Worm (Caenorhabditis elegans) whole organism, L4 larva: ENCODE measurements around the gene rbm-34.

Experiments
- Y75B8A.6 ChIP-seq: fragments of 200-800 bp; sonication (Bioruptor generic); IDR thresholded peaks from 2 replicates; pipeline ENCODE4 v1.3.6; 2022; ENCODE audit warnings: missing genetic modification reagents, missing genetic modification characterization, missing compliant biosample characterization
- ZK337.2 ChIP-seq: fragments of 200-800 bp; sonication (Bioruptor generic); IDR thresholded peaks from 2 replicates; pipeline ENCODE4 v1.3.6; 2022; ENCODE audit warnings: missing genetic modification reagents, missing genetic modification characterization, missing compliant biosample characterization
- ama-1 ChIP-seq: fragments of 150-350 bp; optimal IDR thresholded peaks from 2 replicates; lab custom pipeline; 2014; ENCODE audit warnings: inconsistent platforms, mixed read lengths
- ceh-20 ChIP-seq: fragments of 200-800 bp; sonication (Bioruptor generic); IDR thresholded peaks from 2 replicates; pipeline ENCODE4 v1.3.6; 2022; ENCODE audit warnings: missing genetic modification reagents, missing genetic modification characterization, missing compliant biosample characterization
- ceh-28 ChIP-seq: fragments of 150-350 bp; optimal IDR thresholded peaks from 2 replicates; lab custom pipeline; 2014; ENCODE audit warnings: missing biosample characterization, missing genetic modification reagents, missing genetic modification characterization
- ceh-44 ChIP-seq: fragments of 200-800 bp; sonication (Bioruptor generic); IDR thresholded peaks from 2 replicates; pipeline ENCODE4 v1.3.6; 2022; ENCODE audit warnings: missing genetic modification reagents, missing genetic modification characterization, missing compliant biosample characterization
- daf-12 ChIP-seq: fragments of 150-350 bp; optimal IDR thresholded peaks from 2 replicates; lab custom pipeline; 2014; ENCODE audit warnings: missing biosample characterization, missing genetic modification reagents, missing genetic modification characterization
- daf-16 ChIP-seq, 3 experiments: sonication (generic microtip); optimal IDR thresholded peaks; 2 replicates each; lab custom pipeline; 2016 to 2017; ENCODE audit warnings: missing genetic modification characterization in 3 of 3, missing genetic modification reagents in 3 of 3, mild to moderate bottlenecking in 2 of 3, missing compliant biosample characterization in 2 of 3, missing biosample characterization in 1 of 3, moderate library complexity in 1 of 3
- daf-19 ChIP-seq: fragments of 200-800 bp; sonication (Bioruptor generic); conservative IDR thresholded peaks from 2 replicates; pipeline ENCODE4 v1.3.6; 2022; ENCODE audit warnings: missing genetic modification characterization, missing compliant biosample characterization
- dpl-1 ChIP-seq: fragments of 150-350 bp; optimal IDR thresholded peaks from 2 replicates; lab custom pipeline; 2014; ENCODE audit warnings: missing biosample characterization, missing genetic modification reagents, missing genetic modification characterization
- duxl-1 ChIP-seq: sonication (generic microtip); optimal IDR thresholded peaks from 2 replicates; lab custom pipeline; 2016; ENCODE audit warnings: mild to moderate bottlenecking, missing genetic modification characterization, moderate library complexity, missing compliant biosample characterization; ENCODE audit not compliant: poor library complexity
- hif-1 ChIP-seq, 2 experiments: sonication (generic microtip); optimal IDR thresholded peaks; 2 replicates each; lab custom pipeline; 2016 to 2017; ENCODE audit warnings: missing compliant biosample characterization in 2 of 2, missing genetic modification characterization in 2 of 2, missing genetic modification reagents in 2 of 2, missing genotype in 2 of 2, mild to moderate bottlenecking in 1 of 2
- hlh-30 ChIP-seq: sonication (generic microtip); optimal IDR thresholded peaks from 2 replicates; lab custom pipeline; 2017; ENCODE audit warnings: antibody characterized with exemption, mild to moderate bottlenecking, missing genetic modification characterization, missing compliant biosample characterization; ENCODE audit not compliant: insufficient read depth
- jun-1 ChIP-seq: fragments of 150-350 bp; optimal IDR thresholded peaks from 2 replicates; lab custom pipeline; 2014; ENCODE audit warnings: missing biosample characterization, missing genetic modification reagents, missing genetic modification characterization
- lin-1 ChIP-seq: fragments of 200-800 bp; sonication (Bioruptor generic); IDR thresholded peaks from 2 replicates; pipeline ENCODE4 v1.3.6; 2022; ENCODE audit warnings: missing genetic modification reagents, missing genetic modification characterization, missing compliant biosample characterization
- lin-13 ChIP-seq: fragments of 150-350 bp; optimal IDR thresholded peaks from 2 replicates; lab custom pipeline; 2014; ENCODE audit warnings: missing biosample characterization, missing genetic modification reagents, missing genetic modification characterization
- lin-38 ChIP-seq: fragments of 200-800 bp; sonication (Bioruptor generic); IDR thresholded peaks from 2 replicates; pipeline ENCODE4 v1.3.6; 2022; ENCODE audit warnings: missing genetic modification reagents, missing genetic modification characterization, missing compliant biosample characterization
- mes-2 ChIP-seq: sonication (generic microtip); optimal IDR thresholded peaks from 2 replicates; lab custom pipeline; 2016; ENCODE audit warnings: missing genotype, mild to moderate bottlenecking, missing genetic modification characterization, missing compliant biosample characterization; ENCODE audit not compliant: poor library complexity, severe bottlenecking
- mxl-2 ChIP-seq: fragments of 200-800 bp; sonication (Bioruptor generic); conservative IDR thresholded peaks from 2 replicates; pipeline ENCODE4 v1.3.6; 2022; ENCODE audit warnings: missing genetic modification reagents, missing genetic modification characterization, missing compliant biosample characterization
- nhr-102 ChIP-seq: sonication (generic microtip); optimal IDR thresholded peaks from 2 replicates; lab custom pipeline; 2016; ENCODE audit warnings: mild to moderate bottlenecking, missing genetic modification characterization, moderate library complexity, missing compliant biosample characterization
- nhr-11 ChIP-seq: fragments of 150-350 bp; optimal IDR thresholded peaks from 2 replicates; lab custom pipeline; 2014; ENCODE audit warnings: missing biosample characterization, missing genetic modification characterization
- nhr-237 ChIP-seq: sonication (generic microtip); optimal IDR thresholded peaks from 2 replicates; lab custom pipeline; 2017; ENCODE audit warnings: missing biosample characterization, missing genetic modification characterization
- nhr-48 ChIP-seq: sonication (generic microtip); optimal IDR thresholded peaks from 2 replicates; lab custom pipeline; 2016; ENCODE audit warnings: mild to moderate bottlenecking, missing genetic modification characterization, missing compliant biosample characterization
- php-3 ChIP-seq: fragments of 200-800 bp; sonication (Bioruptor generic); IDR thresholded peaks from 2 replicates; pipeline ENCODE4 v1.3.6; 2022; ENCODE audit warnings: missing genetic modification reagents, missing genetic modification characterization, missing compliant biosample characterization
- rbr-2 ChIP-seq: sonication (generic microtip); optimal IDR thresholded peaks from 2 replicates; lab custom pipeline; 2016; ENCODE audit warnings: missing genotype, missing genetic modification characterization, missing compliant biosample characterization
- skn-1 ChIP-seq: fragments of 150-350 bp; optimal IDR thresholded peaks from 2 replicates; lab custom pipeline; 2014; ENCODE audit warnings: missing biosample characterization, missing genetic modification characterization
- spr-1 ChIP-seq: sonication (generic microtip); optimal IDR thresholded peaks from 2 replicates; lab custom pipeline; 2016; ENCODE audit warnings: mild to moderate bottlenecking, missing genetic modification characterization, missing compliant biosample characterization
- spr-3 ChIP-seq: fragments of 200-800 bp; sonication (Bioruptor generic); optimal IDR thresholded peaks from 2 replicates; lab custom pipeline; 2018; ENCODE audit warnings: mild to moderate bottlenecking, missing genetic modification characterization, missing compliant biosample characterization
- unc-39 ChIP-seq: sonication (generic microtip); optimal IDR thresholded peaks from 2 replicates; lab custom pipeline; 2017; ENCODE audit warnings: missing biosample characterization, missing genetic modification characterization
- unc-62 ChIP-seq, 3 experiments: fragments of 150-350 bp in 1 of 3; sonication (generic microtip); optimal IDR thresholded peaks in 2 of 3; peaks in 1 of 3; 1 replicate in 1 of 3; 2 replicates in 2 of 3; lab custom pipeline; 2014 to 2017; ENCODE audit warnings: missing biosample characterization in 3 of 3, missing genetic modification characterization in 3 of 3, missing genetic modification reagents in 3 of 3, missing genotype in 1 of 3
- vab-7 ChIP-seq: fragments of 200-800 bp; sonication (Bioruptor generic); IDR thresholded peaks from 2 replicates; pipeline ENCODE4 v1.3.6; 2022; ENCODE audit warnings: missing genetic modification reagents, missing genetic modification characterization, missing compliant biosample characterization
- zag-1 ChIP-seq: fragments of 150-350 bp; optimal IDR thresholded peaks from 2 replicates; lab custom pipeline; 2014; ENCODE audit warnings: missing biosample characterization, missing genetic modification characterization
- zip-2 ChIP-seq: fragments of 150-350 bp; optimal IDR thresholded peaks from 2 replicates; lab custom pipeline; 2014; ENCODE audit warnings: missing biosample characterization, missing genetic modification characterization

The rbm-34 gene

ce11 chrIV:12093819-12094218 lies 8.6 kb downstream of the rbm-34 start, which contains the start of gene F11A10.5:
TSS of gene F11A10.5 (plus strand) at chrIV:12094119.
- TF ChIP-seq spr-1 (tag; lab: Kevin White, UChicago) (no peak), mes-2 (tag; lab: Kevin White, UChicago) (peak; percentile 28), ceh-20 (GFP tag; lab: Robert Waterston, UW) (no peak), unc-62 (GFP tag; optimal IDR thresholded peaks at IDR 0.05 in 1 of 2; lab: Kevin White, UChicago) (peak in 1 of 2 experiments; percentile 48), unc-62 (tag; optimal IDR thresholded peaks at IDR 0.05; lab: Kevin White, UChicago) (no peak), hif-1 (tag; optimal IDR thresholded peaks at IDR 0.05; lab: Kevin White, UChicago) (peak in 1 of 2 experiments; percentile 32), lin-13 (GFP tag; lab: Kevin White, UChicago) (no peak), daf-16 (GFP tag; optimal IDR thresholded peaks at IDR 0.05; lab: Kevin White, UChicago) (no peak), daf-16 (tag; optimal IDR thresholded peaks at IDR 0.05; lab: Kevin White, UChicago) (peak; percentile 24), Y75B8A.6 (no peak), ceh-28 (tag; lab: Kevin White, UChicago) (peak; percentile 3)
- TF ChIP-seq, all 104 proteins: peak for 5

ce11 chrIV:12096479-12096878 lies 11.3 kb downstream of the rbm-34 start, which contains the start of gene mon-2:
TSS of gene mon-2 (plus strand) at chrIV:12096779.
- TF ChIP-seq lin-38 (GFP tag; lab: Robert Waterston, UW) (no peak), nhr-48 (tag; lab: Kevin White, UChicago) (no peak), nhr-102 (tag; lab: Kevin White, UChicago) (no peak), php-3 (GFP tag; lab: Robert Waterston, UW) (no peak), ceh-44 (GFP tag; lab: Robert Waterston, UW) (no peak), ZK337.2 (no peak), spr-1 (tag; lab: Kevin White, UChicago) (no peak), vab-7 (GFP tag; lab: Robert Waterston, UW) (no peak), hlh-30 (tag; lab: Kevin White, UChicago) (no peak), dpl-1 (GFP tag; lab: Kevin White, UChicago) (no peak), unc-62 (GFP tag; optimal IDR thresholded peaks at IDR 0.05 in 1 of 2; lab: Kevin White, UChicago) (no peak), unc-62 (tag; optimal IDR thresholded peaks at IDR 0.05; lab: Kevin White, UChicago) (no peak), unc-39 (tag; lab: Kevin White, UChicago) (no peak), duxl-1 (tag; lab: Kevin White, UChicago) (no peak), daf-16 (GFP tag; optimal IDR thresholded peaks at IDR 0.05; lab: Kevin White, UChicago) (no peak), daf-16 (tag; optimal IDR thresholded peaks at IDR 0.05; lab: Kevin White, UChicago) (no peak), daf-19 (GFP tag; lab: Robert Waterston, UW) (no peak), mxl-2 (GFP tag; lab: Robert Waterston, UW) (no peak)

ce11 chrIV:12105558-12105957 lies 20.3 kb downstream of the rbm-34 start, which contains the start of gene M18.3:
TSS of gene M18.3 (plus strand) at chrIV:12105858.
- TF ChIP-seq spr-3 (GFP tag; lab: Kevin White, UChicago) (no peak), jun-1 (tag; lab: Kevin White, UChicago) (no peak), nhr-237 (tag; lab: Kevin White, UChicago) (no peak), zip-2 (tag; lab: Kevin White, UChicago) (no peak), zag-1 (tag; lab: Kevin White, UChicago) (no peak), daf-16 (GFP tag; optimal IDR thresholded peaks at IDR 0.05; lab: Kevin White, UChicago) (no peak), daf-16 (tag; optimal IDR thresholded peaks at IDR 0.05; lab: Kevin White, UChicago) (no peak), ama-1 (lab: Kevin White, UChicago) (no peak), skn-1 (no peak), rbr-2 (tag; lab: Kevin White, UChicago) (no peak), lin-1 (GFP tag; lab: Robert Waterston, UW) (no peak), daf-12 (tag; lab: Kevin White, UChicago) (no peak), nhr-11 (tag; lab: Kevin White, UChicago) (no peak)
